Worm (Caenorhabditis elegans): ENCODE results near the gene feh-1.
"Not testable (repeated sequence)": the region's sequence is repeated elsewhere in the genome, so short reads cannot be mapped to it uniquely, and the experiment has no call there.

Gene feh-1

DNA sequence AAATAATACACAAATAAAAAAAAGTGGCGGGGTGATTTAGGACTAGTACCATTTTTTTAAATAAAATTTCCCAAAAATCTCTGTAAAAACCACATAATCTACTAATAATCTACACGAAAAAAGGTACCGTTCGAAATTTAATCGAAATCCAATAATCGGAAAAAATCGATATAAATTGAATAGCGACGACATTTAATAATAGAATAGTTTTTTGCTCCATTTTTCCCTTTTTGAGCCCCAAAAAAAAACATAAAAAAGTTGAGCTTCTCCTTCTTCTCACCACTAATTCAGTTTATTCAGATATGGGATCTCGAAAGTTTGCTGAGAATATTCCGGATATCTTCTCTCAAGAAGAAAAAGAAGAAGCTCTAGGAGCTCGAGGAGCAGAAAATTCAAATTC is 58.0 kb downstream of the feh-1 start, which contains the start of gene Y71H2B.5:
Gene Y71H2B.5 (plus strand): TSS at position 301 of the 400 bp plus-strand sequence.
- TF ChIP-seq daf-16 (GFP tag; optimal IDR thresholded peaks at IDR 0.05); daf-16 (tag; optimal IDR thresholded peaks at IDR 0.05); T26A8.4 (GFP tag; IDR thresholded peaks at IDR 0.05); ceh-62 (tag; optimal IDR thresholded peaks at IDR 0.05): not testable (repeated sequence)
